Worm (Caenorhabditis elegans) whole organism, L3 larva: Measurements from ENCODE around the gene srw-26.

Experiments
- ceh-82 ChIP-seq: fragments of 150-350 bp; optimal IDR thresholded peaks from 2 replicates; lab custom pipeline; 2014; ENCODE audit warnings: missing biosample characterization, missing genetic modification characterization
- daf-12 ChIP-seq: fragments of 150-350 bp; optimal IDR thresholded peaks from 2 replicates; lab custom pipeline; 2014; ENCODE audit warnings: missing biosample characterization, missing genetic modification reagents, missing genetic modification characterization
- nhr-237 ChIP-seq: fragments of 150-350 bp; optimal IDR thresholded peaks from 2 replicates; lab custom pipeline; 2014; ENCODE audit warnings: missing biosample characterization, missing genetic modification characterization
- nhr-25 ChIP-seq: sonication (generic microtip); optimal IDR thresholded peaks from 2 replicates; lab custom pipeline; 2017; ENCODE audit warnings: missing biosample characterization, missing genetic modification characterization
- nhr-43 ChIP-seq: sonication (generic microtip); optimal IDR thresholded peaks from 2 replicates; lab custom pipeline; 2016; ENCODE audit warnings: mild to moderate bottlenecking, missing genetic modification characterization, missing compliant biosample characterization; ENCODE audit not compliant: poor library complexity, severe bottlenecking
- nhr-77 ChIP-seq: fragments of 150-350 bp; optimal IDR thresholded peaks from 2 replicates; lab custom pipeline; 2014; ENCODE audit warnings: missing biosample characterization, missing genetic modification characterization
- pha-4 ChIP-seq: fragments of 150-350 bp; optimal IDR thresholded peaks from 2 replicates; lab custom pipeline; 2014; ENCODE audit warnings: missing biosample characterization, missing genetic modification reagents, missing genetic modification characterization
- sea-2 ChIP-seq: fragments of 150-350 bp; sonication (generic microtip); optimal IDR thresholded peaks from 4 replicates; lab custom pipeline; 2014; ENCODE audit warnings: missing biosample characterization, missing genetic modification reagents, missing genetic modification characterization
- snpc-4 ChIP-seq: fragments of 150-350 bp; optimal IDR thresholded peaks from 2 replicates; lab custom pipeline; 2014; ENCODE audit warnings: missing biosample characterization, missing genetic modification characterization
- zag-1 ChIP-seq: fragments of 150-350 bp; optimal IDR thresholded peaks from 2 replicates; lab custom pipeline; 2014; ENCODE audit warnings: missing biosample characterization, missing genetic modification characterization
- ztf-4 ChIP-seq: fragments of 150-350 bp; optimal IDR thresholded peaks from 2 replicates; lab custom pipeline; 2014; ENCODE audit warnings: missing biosample characterization, missing genetic modification characterization

DNA sequence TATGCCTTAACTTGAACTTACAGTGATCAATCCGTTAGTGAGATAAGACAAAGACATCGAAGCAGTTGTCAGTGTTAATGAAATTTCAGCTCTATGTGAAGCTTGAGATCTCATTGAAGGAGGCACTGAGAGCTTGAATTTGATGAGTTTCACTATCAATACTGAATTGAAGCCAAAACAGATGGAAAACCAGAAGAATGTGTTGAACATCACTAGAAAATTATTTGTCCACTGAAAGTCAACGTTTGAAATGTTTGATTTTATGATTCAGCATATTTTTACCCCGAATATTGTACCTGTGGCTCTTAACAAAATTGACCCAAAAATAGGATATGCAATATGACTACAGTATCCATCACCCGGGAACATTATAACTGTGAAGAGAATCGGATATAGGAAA is 38.5 kb upstream of the srw-26 start:
- TF ChIP-seq nhr-77 (tag; lab: Kevin White, UChicago) (no peak), pha-4 (tag; lab: Kevin White, UChicago) (no peak), nhr-43 (tag; lab: Kevin White, UChicago) (no peak), ztf-4 (tag; lab: Kevin White, UChicago) (no peak), ceh-82 (tag; lab: Kevin White, UChicago) (no peak), snpc-4 (tag; lab: Kevin White, UChicago) (no peak), daf-12 (no peak), sea-2 (GFP tag; lab: Kevin White, UChicago) (no peak), nhr-25 (tag; lab: Kevin White, UChicago) (no peak), nhr-237 (tag; lab: Kevin White, UChicago) (no peak), zag-1 (no peak)
